Worm (Caenorhabditis elegans): Measurements from ENCODE around the gene catp-5.

catp-5 gene

DNA sequence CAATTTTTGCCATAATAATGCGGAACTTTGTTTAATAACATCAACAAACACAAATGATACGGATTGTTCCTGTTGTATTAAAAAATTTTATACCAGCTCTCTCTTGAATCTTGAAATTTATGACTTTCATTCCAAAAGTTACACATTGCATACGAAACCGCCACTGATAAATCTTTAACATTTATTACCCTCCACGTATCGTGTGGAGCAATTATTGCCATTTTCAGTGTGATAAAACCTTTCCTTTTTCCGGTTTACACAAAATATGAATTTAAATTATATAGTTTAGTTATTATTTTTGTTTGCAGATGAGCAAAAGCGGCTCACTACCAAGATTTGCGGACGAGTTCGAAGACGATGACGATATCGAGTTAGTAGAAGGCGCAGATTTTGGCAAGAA lies 37.8 kb downstream of the catp-5 start, which contains the start of gene C18A11.3:
Gene C18A11.3 (plus strand): TSS at position 301 of the 400 bp plus-strand sequence.
- TF ChIP-seq nhr-12 (tag; optimal IDR thresholded peaks at IDR 0.05) (no peak), elt-1 (tag; optimal IDR thresholded peaks at IDR 0.05; ENCODE audit: borderline replicate concordance, insufficient read depth) (no peak), sptf-1 (tag; optimal IDR thresholded peaks at IDR 0.05) (no peak), ztf-11 (tag; optimal IDR thresholded peaks at IDR 0.05) (no peak), snpc-4 (tag; optimal IDR thresholded peaks at IDR 0.05) (no peak), nhr-28 (tag; optimal IDR thresholded peaks at IDR 0.05) (no peak), flh-1 (GFP tag; optimal IDR thresholded peaks at IDR 0.05) (no peak), tbx-8 (GFP tag; optimal IDR thresholded peaks at IDR 0.05) (no peak), nhr-2 (tag; optimal IDR thresholded peaks at IDR 0.05) (no peak), lsy-2 (tag; optimal IDR thresholded peaks at IDR 0.05) (no peak), mep-1 (tag; optimal IDR thresholded peaks at IDR 0.05) (no peak), nhr-237 (tag; optimal IDR thresholded peaks at IDR 0.05) (no peak), ceh-83 (GFP tag; optimal IDR thresholded peaks at IDR 0.05) (no peak), cnd-1 (tag; optimal IDR thresholded peaks at IDR 0.05) (no peak), drap-1 (GFP tag; optimal IDR thresholded peaks at IDR 0.05) (no peak), zip-8 (tag; optimal IDR thresholded peaks at IDR 0.05) (no peak), lin-32 (GFP tag; optimal IDR thresholded peaks at IDR 0.05) (no peak), ces-1 (GFP tag; optimal IDR thresholded peaks at IDR 0.05) (no peak), unc-62 (GFP tag; optimal IDR thresholded peaks at IDR 0.05) (no peak), bed-3 (GFP tag; optimal IDR thresholded peaks at IDR 0.05) (no peak)

- TF ChIP-seq lsy-2 (tag; optimal IDR thresholded peaks at IDR 0.05), result no peak
- no peak for TF ChIP-seq nhr-76 (tag; optimal IDR thresholded peaks at IDR 0.05)
- no peak for TF ChIP-seq ceh-83 (GFP tag; optimal IDR thresholded peaks at IDR 0.05)
- TF ChIP-seq nhr-2 (tag; optimal IDR thresholded peaks at IDR 0.05), result peak; percentile 17
- no peak for TF ChIP-seq cnd-1 (tag; optimal IDR thresholded peaks at IDR 0.05)
- TF ChIP-seq ceh-43 (GFP tag; optimal IDR thresholded peaks at IDR 0.05), result no peak
- peak; percentile 1 for TF ChIP-seq ham-2 (GFP tag; optimal IDR thresholded peaks at IDR 0.05)
- TF ChIP-seq flh-1 (GFP tag; optimal IDR thresholded peaks at IDR 0.05), result no peak
- no peak for TF ChIP-seq mep-1 (tag; optimal IDR thresholded peaks at IDR 0.05)
Observed at ce11 chrX:8059999-8060398, 38.7 kb downstream of the catp-5 start.

ce11 chrX:8057791-8058270 lies 40.8 kb downstream of the catp-5 start, which contains the start of gene dim-1:
Gene dim-1, minus strand, starts transcription at chrX:8058220.
- TF ChIP-seq unc-39 (tag; optimal IDR thresholded peaks at IDR 0.05) (no peak), unc-120 (tag; optimal IDR thresholded peaks at IDR 0.05; ENCODE audit: poor library complexity, severe bottlenecking) (peak; percentile 72), ces-1 (GFP tag; optimal IDR thresholded peaks at IDR 0.05) (peak; percentile 52)

DNA sequence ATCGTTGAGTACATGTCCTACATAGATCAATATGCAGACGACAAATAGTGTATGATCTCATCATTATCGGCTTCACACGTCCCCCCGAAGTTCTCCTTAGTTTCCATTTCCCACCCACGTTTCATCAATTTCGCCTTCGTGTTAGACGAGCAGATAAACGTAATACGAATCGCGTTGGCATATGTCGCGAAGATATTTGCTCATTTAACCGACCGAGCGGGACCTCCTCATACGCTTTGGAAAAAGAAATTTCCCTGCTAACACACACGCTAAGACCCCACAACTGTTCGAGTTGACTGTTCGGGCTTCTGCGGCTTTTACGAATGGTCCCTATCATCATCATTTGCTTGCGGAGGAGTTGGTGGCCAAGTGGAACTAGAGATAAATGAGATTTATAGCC lies 44.2 kb downstream of the catp-5 start:
- TF ChIP-seq unc-62 (GFP tag; optimal IDR thresholded peaks at IDR 0.05) (peak; percentile 71), bed-3 (GFP tag; optimal IDR thresholded peaks at IDR 0.05) (no peak), unc-120 (tag; optimal IDR thresholded peaks at IDR 0.05; ENCODE audit: poor library complexity, severe bottlenecking) (peak; percentile 87), hlh-1 (tag; optimal IDR thresholded peaks at IDR 0.05) (peak; percentile 88), elt-1 (tag; optimal IDR thresholded peaks at IDR 0.05; ENCODE audit: borderline replicate concordance, insufficient read depth) (no peak)

ce11 chrX:8053008-8053441 lies 45.6 kb downstream of the catp-5 start:
- TF ChIP-seq nhr-12 (tag; optimal IDR thresholded peaks at IDR 0.05) (no peak), unc-120 (tag; optimal IDR thresholded peaks at IDR 0.05; ENCODE audit: poor library complexity, severe bottlenecking) (peak; percentile 87), ces-1 (GFP tag; optimal IDR thresholded peaks at IDR 0.05) (no peak), nhr-2 (tag; optimal IDR thresholded peaks at IDR 0.05) (no peak), unc-62 (GFP tag; optimal IDR thresholded peaks at IDR 0.05) (peak; percentile 96), mls-2 (tag; optimal IDR thresholded peaks at IDR 0.05) (no peak), drap-1 (GFP tag; optimal IDR thresholded peaks at IDR 0.05) (no peak), nhr-28 (tag; optimal IDR thresholded peaks at IDR 0.05) (no peak), sptf-1 (tag; optimal IDR thresholded peaks at IDR 0.05) (peak; percentile 15), hlh-1 (tag; optimal IDR thresholded peaks at IDR 0.05) (peak; percentile 80), mab-5 (tag; optimal IDR thresholded peaks at IDR 0.05) (peak; percentile 26), elt-3 (tag; optimal IDR thresholded peaks at IDR 0.05) (no peak)

DNA sequence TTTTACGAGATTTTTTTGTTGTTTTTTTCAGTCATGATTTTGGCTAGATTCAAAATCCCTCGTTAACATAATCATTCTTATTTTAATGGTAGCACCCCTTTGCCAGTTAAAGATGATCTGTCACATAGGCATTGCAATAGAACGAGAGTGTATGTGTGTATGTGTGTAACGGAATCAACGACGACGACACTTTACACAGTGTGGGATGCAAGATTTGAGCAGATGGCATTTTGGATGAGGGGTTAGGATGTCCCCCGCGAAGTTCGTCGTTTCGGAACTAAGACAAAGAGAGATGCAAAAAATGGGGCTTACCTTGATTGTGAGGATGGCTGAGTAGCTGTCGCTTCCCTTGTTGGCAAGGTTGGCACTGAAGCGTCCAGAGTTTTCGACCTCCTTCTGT lies 46.6 kb downstream of the catp-5 start:
- peak; percentile 63 for TF ChIP-seq unc-62 (GFP tag; optimal IDR thresholded peaks at IDR 0.05)
- TF ChIP-seq nhr-2 (tag; optimal IDR thresholded peaks at IDR 0.05), result no peak
- no peak for TF ChIP-seq unc-39 (tag; optimal IDR thresholded peaks at IDR 0.05)
- TF ChIP-seq nhr-76 (tag; optimal IDR thresholded peaks at IDR 0.05), result no peak
- TF ChIP-seq unc-120 (tag; optimal IDR thresholded peaks at IDR 0.05; ENCODE audit: poor library complexity, severe bottlenecking), result peak; percentile 76
- no peak for TF ChIP-seq drap-1 (GFP tag; optimal IDR thresholded peaks at IDR 0.05)
- TF ChIP-seq mab-5 (tag; optimal IDR thresholded peaks at IDR 0.05), result no peak
- no peak for TF ChIP-seq nhr-28 (tag; optimal IDR thresholded peaks at IDR 0.05)
- TF ChIP-seq hlh-1 (tag; optimal IDR thresholded peaks at IDR 0.05), result peak; percentile 82
- TF ChIP-seq ham-2 (GFP tag; optimal IDR thresholded peaks at IDR 0.05), result no peak
- no peak for TF ChIP-seq lin-32 (GFP tag; optimal IDR thresholded peaks at IDR 0.05)
- peak; percentile 12 for TF ChIP-seq cnd-1 (tag; optimal IDR thresholded peaks at IDR 0.05)
